Worm (Caenorhabditis elegans) whole organism, L4 larva: ENCODE data around the gene acr-3.

ENCODE experiments used
- D1046.2 ChIP-seq: fragments of 200-800 bp; sonication (Bioruptor generic); IDR thresholded peaks from 2 replicates; pipeline ENCODE4 v1.3.6; 2022; ENCODE audit warnings: missing genetic modification characterization, missing compliant biosample characterization
- F37D6.2 ChIP-seq: sonication (generic microtip); optimal IDR thresholded peaks from 2 replicates; lab custom pipeline; 2016; ENCODE audit warnings: mild to moderate bottlenecking, missing genetic modification characterization, missing compliant biosample characterization
- F49E8.2 ChIP-seq: sonication (generic microtip); optimal IDR thresholded peaks from 2 replicates; lab custom pipeline; 2016; ENCODE audit warnings: missing compliant biosample characterization, mild to moderate bottlenecking, missing genetic modification characterization, borderline replicate concordance
- Y48G9A.11 ChIP-seq: fragments of 200-800 bp; sonication (Bioruptor generic); IDR thresholded peaks from 2 replicates; pipeline ENCODE4 v1.3.6; 2022; ENCODE audit warnings: missing genetic modification reagents, missing genetic modification characterization, missing compliant biosample characterization
- Y5F2A.4 ChIP-seq: fragments of 200-800 bp; sonication (Bioruptor generic); optimal IDR thresholded peaks from 2 replicates; lab custom pipeline; 2018; ENCODE audit warnings: mild to moderate bottlenecking, missing genetic modification characterization, missing compliant biosample characterization
- Y75B8A.6 ChIP-seq: fragments of 200-800 bp; sonication (Bioruptor generic); IDR thresholded peaks from 2 replicates; pipeline ENCODE4 v1.3.6; 2022; ENCODE audit warnings: missing genetic modification reagents, missing genetic modification characterization, missing compliant biosample characterization
- ZK337.2 ChIP-seq: fragments of 200-800 bp; sonication (Bioruptor generic); IDR thresholded peaks from 2 replicates; pipeline ENCODE4 v1.3.6; 2022; ENCODE audit warnings: missing genetic modification reagents, missing genetic modification characterization, missing compliant biosample characterization
- ZK546.5 ChIP-seq, 2 experiments: sonication (generic microtip); optimal IDR thresholded peaks; 2 replicates each; lab custom pipeline; 2017; ENCODE audit warnings: missing biosample characterization in 2 of 2, missing genetic modification characterization in 2 of 2
- arid-1 ChIP-seq: fragments of 200-800 bp; sonication (Bioruptor generic); conservative IDR thresholded peaks from 2 replicates; pipeline ENCODE4 v1.3.6; 2022; ENCODE audit warnings: missing genetic modification reagents, missing genetic modification characterization, missing compliant biosample characterization
- ceh-44 ChIP-seq: fragments of 200-800 bp; sonication (Bioruptor generic); IDR thresholded peaks from 2 replicates; pipeline ENCODE4 v1.3.6; 2022; ENCODE audit warnings: missing genetic modification reagents, missing genetic modification characterization, missing compliant biosample characterization
- ceh-62 ChIP-seq: sonication (generic microtip); optimal IDR thresholded peaks from 2 replicates; lab custom pipeline; 2017; ENCODE audit warnings: missing biosample characterization, missing genetic modification characterization
- ces-1 ChIP-seq: fragments of 150-350 bp; sonication (generic microtip); optimal IDR thresholded peaks from 4 replicates; lab custom pipeline; 2014; ENCODE audit warnings: missing biosample characterization, missing genetic modification reagents, missing genetic modification characterization
- ctbp-1 ChIP-seq: fragments of 200-800 bp; sonication (Bioruptor generic); IDR thresholded peaks from 2 replicates; pipeline ENCODE4 v1.3.6; 2022; ENCODE audit warnings: missing genetic modification reagents, missing genetic modification characterization, missing compliant biosample characterization
- daf-12 ChIP-seq: fragments of 150-350 bp; optimal IDR thresholded peaks from 2 replicates; lab custom pipeline; 2014; ENCODE audit warnings: missing biosample characterization, missing genetic modification reagents, missing genetic modification characterization
- daf-16 ChIP-seq, 3 experiments: sonication (generic microtip); optimal IDR thresholded peaks; 2 replicates each; lab custom pipeline; 2016 to 2017; ENCODE audit warnings: missing genetic modification characterization in 3 of 3, missing genetic modification reagents in 3 of 3, mild to moderate bottlenecking in 2 of 3, missing compliant biosample characterization in 2 of 3, missing biosample characterization in 1 of 3, moderate library complexity in 1 of 3
- daf-19 ChIP-seq: fragments of 200-800 bp; sonication (Bioruptor generic); conservative IDR thresholded peaks from 2 replicates; pipeline ENCODE4 v1.3.6; 2022; ENCODE audit warnings: missing genetic modification characterization, missing compliant biosample characterization
- dmd-8 ChIP-seq: fragments of 200-800 bp; sonication (Bioruptor generic); IDR thresholded peaks from 2 replicates; pipeline ENCODE4 v1.3.6; 2022; ENCODE audit warnings: missing genetic modification characterization, missing compliant biosample characterization
- dmd-9 ChIP-seq: fragments of 200-800 bp; sonication (Bioruptor generic); IDR thresholded peaks from 2 replicates; pipeline ENCODE4 v1.3.6; 2022; ENCODE audit warnings: missing genetic modification reagents, missing genetic modification characterization, missing compliant biosample characterization
- dve-1 ChIP-seq: sonication (generic microtip); optimal IDR thresholded peaks from 2 replicates; lab custom pipeline; 2017; ENCODE audit warnings: antibody characterized with exemption, mild to moderate bottlenecking, missing genetic modification characterization, missing compliant biosample characterization; ENCODE audit not compliant: insufficient read depth
- egl-27 ChIP-seq: sonication (generic microtip); optimal IDR thresholded peaks from 3 replicates; lab custom pipeline; 2017; ENCODE audit warnings: missing biosample characterization, missing genetic modification reagents, missing genetic modification characterization
- fkh-10 ChIP-seq: fragments of 150-350 bp; optimal IDR thresholded peaks from 2 replicates; lab custom pipeline; 2014; ENCODE audit warnings: missing biosample characterization, missing genetic modification reagents, missing genetic modification characterization
- fos-1 ChIP-seq: fragments of 150-350 bp; optimal IDR thresholded peaks from 2 replicates; lab custom pipeline; 2014; ENCODE audit warnings: missing biosample characterization, missing genetic modification characterization
- hlh-30 ChIP-seq: sonication (generic microtip); optimal IDR thresholded peaks from 2 replicates; lab custom pipeline; 2017; ENCODE audit warnings: antibody characterized with exemption, mild to moderate bottlenecking, missing genetic modification characterization, missing compliant biosample characterization; ENCODE audit not compliant: insufficient read depth
- jun-1 ChIP-seq: fragments of 150-350 bp; optimal IDR thresholded peaks from 2 replicates; lab custom pipeline; 2014; ENCODE audit warnings: missing biosample characterization, missing genetic modification reagents, missing genetic modification characterization
- lim-7 ChIP-seq: fragments of 200-800 bp; sonication (Bioruptor generic); IDR thresholded peaks from 2 replicates; pipeline ENCODE4 v1.3.6; 2022; ENCODE audit warnings: missing genetic modification characterization, missing compliant biosample characterization
- lin-1 ChIP-seq: fragments of 200-800 bp; sonication (Bioruptor generic); IDR thresholded peaks from 2 replicates; pipeline ENCODE4 v1.3.6; 2022; ENCODE audit warnings: missing genetic modification reagents, missing genetic modification characterization, missing compliant biosample characterization
- lin-29 ChIP-seq: fragments of 200-800 bp; sonication (Bioruptor generic); IDR thresholded peaks from 2 replicates; pipeline ENCODE4 v1.3.6; 2022; ENCODE audit warnings: missing genetic modification reagents, missing genetic modification characterization, missing compliant biosample characterization
- lin-39 ChIP-seq: fragments of 150-350 bp; optimal IDR thresholded peaks from 2 replicates; lab custom pipeline; 2014; ENCODE audit warnings: missing biosample characterization, missing genetic modification reagents, missing genetic modification characterization
- lir-3 ChIP-seq: sonication (generic microtip); optimal IDR thresholded peaks from 2 replicates; lab custom pipeline; 2016; ENCODE audit warnings: mild to moderate bottlenecking, missing genetic modification characterization, missing compliant biosample characterization
- lsy-2 ChIP-seq, 2 experiments: fragments of 150-350 bp in 1 of 2; sonication (generic microtip) in 1 of 2; optimal IDR thresholded peaks; 2 replicates each; lab custom pipeline; 2014 to 2017; ENCODE audit warnings: missing biosample characterization in 2 of 2, missing genetic modification characterization in 2 of 2
- madf-5 ChIP-seq, 2 experiments: fragments of 200-800 bp; sonication (Bioruptor generic); IDR thresholded peaks; 2 replicates each; pipeline ENCODE4 v1.3.6; 2022; ENCODE audit warnings: missing compliant biosample characterization in 2 of 2, missing genetic modification characterization in 2 of 2
- mdt-29 ChIP-seq: fragments of 200-800 bp; sonication (Bioruptor generic); IDR thresholded peaks from 2 replicates; pipeline ENCODE4 v1.3.6; 2022; ENCODE audit warnings: missing genetic modification reagents, missing genetic modification characterization, missing compliant biosample characterization
- mep-1 ChIP-seq: fragments of 150-350 bp; sonication (generic microtip); optimal IDR thresholded peaks from 3 replicates; lab custom pipeline; 2014; ENCODE audit warnings: missing biosample characterization, missing genetic modification characterization
- mes-2 ChIP-seq: sonication (generic microtip); optimal IDR thresholded peaks from 2 replicates; lab custom pipeline; 2016; ENCODE audit warnings: missing genotype, mild to moderate bottlenecking, missing genetic modification characterization, missing compliant biosample characterization; ENCODE audit not compliant: poor library complexity, severe bottlenecking
- mxl-2 ChIP-seq: fragments of 200-800 bp; sonication (Bioruptor generic); conservative IDR thresholded peaks from 2 replicates; pipeline ENCODE4 v1.3.6; 2022; ENCODE audit warnings: missing genetic modification reagents, missing genetic modification characterization, missing compliant biosample characterization
- nhr-10 ChIP-seq: fragments of 150-350 bp; optimal IDR thresholded peaks from 2 replicates; lab custom pipeline; 2014; ENCODE audit warnings: missing biosample characterization, missing genetic modification characterization
- nhr-11 ChIP-seq: fragments of 150-350 bp; optimal IDR thresholded peaks from 2 replicates; lab custom pipeline; 2014; ENCODE audit warnings: missing biosample characterization, missing genetic modification characterization
- nhr-6 ChIP-seq: fragments of 150-350 bp; optimal IDR thresholded peaks from 2 replicates; lab custom pipeline; 2014; ENCODE audit warnings: missing biosample characterization, missing genetic modification characterization
- nhr-76 ChIP-seq: fragments of 150-350 bp; optimal IDR thresholded peaks from 2 replicates; lab custom pipeline; 2014; ENCODE audit warnings: missing biosample characterization, missing genetic modification characterization
- pha-4 ChIP-seq, 2 experiments: fragments of 150-350 bp in 1 of 2; fragments of 200-800 bp in 1 of 2; sonication (Bioruptor generic) in 1 of 2; IDR thresholded peaks in 1 of 2; optimal IDR thresholded peaks in 1 of 2; 2 replicates each; pipeline versions ENCODE4 v1.3.6 to Lab custom; 2014 to 2022; ENCODE audit warnings: missing genetic modification characterization in 2 of 2, missing genetic modification reagents in 2 of 2, missing biosample characterization in 1 of 2, missing compliant biosample characterization in 1 of 2
- php-3 ChIP-seq: fragments of 200-800 bp; sonication (Bioruptor generic); IDR thresholded peaks from 2 replicates; pipeline ENCODE4 v1.3.6; 2022; ENCODE audit warnings: missing genetic modification reagents, missing genetic modification characterization, missing compliant biosample characterization
- pqm-1 ChIP-seq: sonication (generic microtip); optimal IDR thresholded peaks from 2 replicates; lab custom pipeline; 2017; ENCODE audit warnings: missing biosample characterization, missing genetic modification characterization
- saeg-2 ChIP-seq: fragments of 200-800 bp; sonication (Bioruptor generic); IDR thresholded peaks from 2 replicates; pipeline ENCODE4 v1.3.6; 2022; ENCODE audit warnings: missing genetic modification reagents, missing genetic modification characterization, missing compliant biosample characterization
- set-16 ChIP-seq: fragments of 200-800 bp; sonication (Bioruptor generic); IDR thresholded peaks from 2 replicates; pipeline ENCODE4 v1.3.6; 2022; ENCODE audit warnings: missing genetic modification reagents, missing genetic modification characterization, missing compliant biosample characterization
- snpc-1.2 ChIP-seq: fragments of 200-800 bp; sonication (Bioruptor generic); IDR thresholded peaks from 2 replicates; pipeline ENCODE4 v1.3.6; 2022; ENCODE audit warnings: missing genetic modification reagents, missing genetic modification characterization, missing compliant biosample characterization
- snpc-4 ChIP-seq: fragments of 150-350 bp; optimal IDR thresholded peaks from 2 replicates; lab custom pipeline; 2014; ENCODE audit warnings: missing biosample characterization, missing genetic modification characterization
- tra-1 ChIP-seq: fragments of 200-800 bp; sonication (Bioruptor generic); IDR thresholded peaks from 2 replicates; pipeline ENCODE4 v1.3.6; 2022; ENCODE audit warnings: missing genetic modification reagents, missing genetic modification characterization, missing compliant biosample characterization
- unc-130 ChIP-seq: sonication (generic microtip); optimal IDR thresholded peaks from 2 replicates; lab custom pipeline; 2016; ENCODE audit warnings: missing genetic modification reagents, missing genetic modification characterization, missing compliant biosample characterization
- unc-39 ChIP-seq: sonication (generic microtip); optimal IDR thresholded peaks from 2 replicates; lab custom pipeline; 2017; ENCODE audit warnings: missing biosample characterization, missing genetic modification characterization
- zag-1 ChIP-seq: fragments of 150-350 bp; optimal IDR thresholded peaks from 2 replicates; lab custom pipeline; 2014; ENCODE audit warnings: missing biosample characterization, missing genetic modification characterization
- zip-11 ChIP-seq: fragments of 200-800 bp; sonication (Bioruptor generic); IDR thresholded peaks from 2 replicates; pipeline ENCODE4 v1.3.6; 2022; ENCODE audit warnings: missing genetic modification characterization, missing compliant biosample characterization

Gene acr-3

DNA sequence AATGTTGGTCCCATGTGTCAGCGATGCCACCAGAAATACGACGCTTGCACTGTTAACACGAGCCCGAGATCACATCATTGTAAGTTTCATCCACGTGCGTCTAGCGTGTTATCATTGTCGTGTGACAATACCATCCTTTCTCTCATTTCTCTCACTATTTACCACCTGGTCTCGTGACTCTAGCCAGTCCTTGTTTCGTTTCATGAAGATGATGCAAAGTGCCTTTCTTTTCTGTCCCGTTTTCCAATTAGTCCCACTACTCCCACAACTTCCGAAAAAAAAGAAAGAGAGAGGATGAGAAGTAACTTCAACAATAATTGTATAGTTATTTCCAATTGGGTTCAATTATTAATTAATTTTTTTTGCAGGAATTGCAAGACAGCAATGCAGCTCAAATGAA lies 33.6 kb downstream of the acr-3 start:
- TF ChIP-seq Y5F2A.4 (GFP tag; lab: Kevin White, UChicago) (no peak), daf-19 (GFP tag; lab: Robert Waterston, UW) (no peak), ZK337.2 (GFP tag; lab: Robert Waterston, UW) (no peak), set-16 (GFP tag; lab: Robert Waterston, UW) (no peak), snpc-1.2 (GFP tag; lab: Robert Waterston, UW) (no peak), mes-2 (tag; lab: Kevin White, UChicago) (peak; percentile 32), jun-1 (tag; lab: Kevin White, UChicago) (peak; percentile 23), ctbp-1 (GFP tag; lab: Robert Waterston, UW) (no peak), zip-11 (GFP tag; lab: Robert Waterston, UW) (no peak), lin-39 (tag; lab: Kevin White, UChicago) (no peak), F49E8.2 (no peak), daf-12 (tag; lab: Kevin White, UChicago) (no peak), mxl-2 (GFP tag; lab: Robert Waterston, UW) (peak; percentile 95), hlh-30 (peak; percentile 86), fos-1 (tag; lab: Kevin White, UChicago) (no peak), dmd-8 (GFP tag; lab: Robert Waterston, UW) (no peak), lim-7 (no peak), Y48G9A.11 (GFP tag; lab: Robert Waterston, UW) (no peak), ceh-62 (tag; lab: Kevin White, UChicago) (no peak), tra-1 (no peak), dve-1 (tag; lab: Kevin White, UChicago) (peak; percentile 82), ces-1 (no peak), daf-16 (GFP tag; optimal IDR thresholded peaks at IDR 0.05; lab: Kevin White, UChicago) (no peak), daf-16 (tag; optimal IDR thresholded peaks at IDR 0.05; lab: Kevin White, UChicago) (peak; percentile 69), unc-130 (GFP tag; lab: Kevin White, UChicago) (no peak), pqm-1 (no peak), ceh-44 (GFP tag; lab: Robert Waterston, UW) (no peak), pha-4 (GFP tag; IDR thresholded peaks at IDR 0.05; lab: Robert Waterston, UW) (0 out of 2 replicates have a peak, but pooled peaks have one; percentile 34), pha-4 (tag; optimal IDR thresholded peaks at IDR 0.05; lab: Kevin White, UChicago) (no peak), zag-1 (tag; lab: Kevin White, UChicago) (no peak), nhr-6 (tag; lab: Kevin White, UChicago) (no peak), unc-39 (tag; lab: Kevin White, UChicago) (no peak), nhr-11 (tag; lab: Kevin White, UChicago) (peak; percentile 72), lin-29 (GFP tag; lab: Robert Waterston, UW) (no peak), lsy-2 (tag; optimal IDR thresholded peaks at IDR 0.05; lab: Kevin White, UChicago) (peak; percentile 43 to 67), saeg-2 (GFP tag; lab: Robert Waterston, UW) (no peak), arid-1 (GFP tag; lab: Robert Waterston, UW) (no peak), Y75B8A.6 (GFP tag; lab: Robert Waterston, UW) (peak; percentile 4; the same call in 1 of the 2 replicates), lin-1 (GFP tag; lab: Robert Waterston, UW) (no peak), F37D6.2 (tag; lab: Kevin White, UChicago) (no peak), mep-1 (tag; lab: Kevin White, UChicago) (peak; percentile 65), egl-27 (tag; lab: Kevin White, UChicago) (no peak), lir-3 (no peak), fkh-10 (GFP tag; lab: Kevin White, UChicago) (no peak), dmd-9 (GFP tag; lab: Robert Waterston, UW) (no peak), ZK546.5 (tag; optimal IDR thresholded peaks at IDR 0.05; lab: Kevin White, UChicago) (no peak), nhr-10 (tag; lab: Kevin White, UChicago) (peak; percentile 89), D1046.2 (GFP tag; lab: Robert Waterston, UW) (no peak), php-3 (peak; percentile 27; the same call in 1 of the 2 replicates), snpc-4 (tag; lab: Kevin White, UChicago) (no peak), mdt-29 (GFP tag; lab: Robert Waterston, UW) (0 out of 2 replicates have a peak, but pooled peaks have one; percentile 4), madf-5 (GFP tag; IDR thresholded peaks at IDR 0.05; lab: Robert Waterston, UW) (no peak), nhr-76 (tag; lab: Kevin White, UChicago) (peak; percentile 59)
